Worm (Caenorhabditis elegans): ENCODE data around the gene C34H4.5.

ce11 chrIV:1496017-1496678 is 53.9 kb downstream of the C34H4.5 start, which contains the start of gene npp-20:
- no peak for TF ChIP-seq ama-1 (optimal IDR thresholded peaks at IDR 0.05)
- TF ChIP-seq nhr-12 (tag; optimal IDR thresholded peaks at IDR 0.05): no peak
- TF ChIP-seq snpc-4 (tag; optimal IDR thresholded peaks at IDR 0.05): no peak
- TF ChIP-seq unc-62 (GFP tag; optimal IDR thresholded peaks at IDR 0.05): no peak
- no peak for TF ChIP-seq ceh-82 (tag; optimal IDR thresholded peaks at IDR 0.05)
- no peak for TF ChIP-seq ztf-11 (tag; optimal IDR thresholded peaks at IDR 0.05)
